Worm (Caenorhabditis elegans): ENCODE results near the gene tftc-3.

DNA sequence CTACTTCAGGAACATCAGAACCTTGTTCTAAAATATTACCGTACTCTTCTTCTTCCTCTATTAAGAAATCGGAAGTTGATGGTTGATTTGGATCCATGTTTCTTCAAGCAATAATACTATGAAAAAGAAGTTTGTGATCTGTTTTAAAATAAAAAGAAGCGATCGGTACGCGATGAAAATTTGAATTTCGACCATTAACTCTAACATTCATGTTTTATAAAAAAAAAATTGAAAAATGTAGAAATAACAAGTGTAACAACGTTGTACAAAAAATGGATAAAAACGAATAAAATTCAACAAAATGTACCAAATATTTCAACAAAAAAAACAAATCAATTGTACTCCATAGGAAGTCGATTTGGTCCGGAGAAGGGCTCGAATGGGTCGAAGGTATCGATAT, at the start of gene tftc-3:
- TF ChIP-seq aly-1 (tag; optimal IDR thresholded peaks at IDR 0.05) (no peak), tra-4 (tag; optimal IDR thresholded peaks at IDR 0.05) (no peak), ets-7 (tag; optimal IDR thresholded peaks at IDR 0.05) (no peak), flt-1 (GFP tag; IDR thresholded peaks at IDR 0.05) (no peak), tbx-37 (GFP tag; conservative IDR thresholded peaks at IDR 0.05) (no peak)

All from whole organism, early embryonic.